Worm (Caenorhabditis elegans) whole organism, late embryonic: ENCODE results near the gene C29F9.9.
"Not testable (repeated sequence)": the region's sequence is repeated elsewhere in the genome, so short reads cannot be mapped to it uniquely, and the experiment has no call there.

Experiments
- F13H6.1 ChIP-seq: sonication (generic microtip); optimal IDR thresholded peaks from 2 replicates; lab custom pipeline; 2016; ENCODE audit warnings: missing genetic modification characterization, missing compliant biosample characterization
- K02D7.2 ChIP-seq: sonication (generic microtip); optimal IDR thresholded peaks from 2 replicates; lab custom pipeline; 2017; ENCODE audit warnings: mild to moderate bottlenecking, missing genetic modification characterization, missing compliant biosample characterization
- K09A11.1 ChIP-seq: sonication (generic microtip); optimal IDR thresholded peaks from 2 replicates; lab custom pipeline; 2017; ENCODE audit warnings: antibody characterized with exemption, mild to moderate bottlenecking, missing genetic modification characterization, missing compliant biosample characterization; ENCODE audit not compliant: insufficient read depth
- T23F11.4 ChIP-seq: fragments of 200-800 bp; sonication (Bioruptor generic); optimal IDR thresholded peaks from 2 replicates; lab custom pipeline; 2018; ENCODE audit warnings: mild to moderate bottlenecking, missing genetic modification characterization, missing compliant biosample characterization
- ahr-1 ChIP-seq: sonication (generic microtip); optimal IDR thresholded peaks from 2 replicates; lab custom pipeline; 2016; ENCODE audit warnings: missing genetic modification characterization, missing compliant biosample characterization
- ama-1 ChIP-seq: fragments of 150-350 bp; optimal IDR thresholded peaks from 2 replicates; lab custom pipeline; 2014
- ceh-2 ChIP-seq: sonication (generic microtip); optimal IDR thresholded peaks from 2 replicates; lab custom pipeline; 2016; ENCODE audit warnings: missing genotype, missing genetic modification characterization, missing compliant biosample characterization
- ceh-22 ChIP-seq: sonication (generic microtip); optimal IDR thresholded peaks from 2 replicates; lab custom pipeline; 2017; ENCODE audit warnings: missing biosample characterization, missing genetic modification characterization
- ceh-30 ChIP-seq: fragments of 150-350 bp; optimal IDR thresholded peaks from 2 replicates; lab custom pipeline; 2014; ENCODE audit warnings: missing biosample characterization, missing genetic modification characterization
- ceh-34 ChIP-seq: sonication (generic microtip); optimal IDR thresholded peaks from 2 replicates; lab custom pipeline; 2016; ENCODE audit warnings: mild to moderate bottlenecking, missing genetic modification characterization, missing compliant biosample characterization
- che-1 ChIP-seq: sonication (generic microtip); optimal IDR thresholded peaks from 2 replicates; lab custom pipeline; 2016; ENCODE audit warnings: mild to moderate bottlenecking, missing genetic modification characterization, missing compliant biosample characterization
- dmd-4 ChIP-seq: sonication (generic microtip); optimal IDR thresholded peaks from 2 replicates; lab custom pipeline; 2016; ENCODE audit warnings: borderline replicate concordance, missing genetic modification characterization, missing compliant biosample characterization
- dve-1 ChIP-seq: sonication (generic microtip); optimal IDR thresholded peaks from 2 replicates; lab custom pipeline; 2017; ENCODE audit warnings: antibody characterized with exemption, mild to moderate bottlenecking, missing genetic modification characterization, missing compliant biosample characterization
- elt-2 ChIP-seq: sonication (generic microtip); optimal IDR thresholded peaks from 2 replicates; lab custom pipeline; 2016; ENCODE audit warnings: missing genetic modification reagents, missing genetic modification characterization, missing compliant biosample characterization
- fkh-10 ChIP-seq: fragments of 150-350 bp; optimal IDR thresholded peaks from 2 replicates; lab custom pipeline; 2014; ENCODE audit warnings: missing biosample characterization, missing genetic modification reagents, missing genetic modification characterization
- gmeb-2 ChIP-seq: sonication (generic microtip); optimal IDR thresholded peaks from 2 replicates; lab custom pipeline; 2016; ENCODE audit warnings: missing genetic modification characterization, inconsistent platforms, missing compliant biosample characterization
- hlh-13 ChIP-seq: fragments of 200-800 bp; sonication (Bioruptor generic); optimal IDR thresholded peaks from 2 replicates; lab custom pipeline; 2018; ENCODE audit warnings: mild to moderate bottlenecking, missing genetic modification characterization, missing compliant biosample characterization
- hlh-15 ChIP-seq: sonication (generic microtip); optimal IDR thresholded peaks from 2 replicates; lab custom pipeline; 2016; ENCODE audit warnings: missing genetic modification characterization, missing compliant biosample characterization
- hlh-8 ChIP-seq: sonication (generic microtip); optimal IDR thresholded peaks from 2 replicates; lab custom pipeline; 2016; ENCODE audit warnings: missing genotype, missing genetic modification characterization, missing compliant biosample characterization
- lin-11 ChIP-seq: fragments of 200-800 bp; sonication (Bioruptor generic); optimal IDR thresholded peaks from 2 replicates; lab custom pipeline; 2018; ENCODE audit warnings: mild to moderate bottlenecking, missing genetic modification characterization, missing compliant biosample characterization
- nfya-1 ChIP-seq: sonication (generic microtip); optimal IDR thresholded peaks from 2 replicates; lab custom pipeline; 2017; ENCODE audit warnings: missing genetic modification characterization, mild to moderate bottlenecking, missing compliant biosample characterization, antibody characterized with exemption, moderate library complexity
- nhr-11 ChIP-seq: fragments of 150-350 bp; optimal IDR thresholded peaks from 2 replicates; lab custom pipeline; 2014; ENCODE audit warnings: missing biosample characterization, missing genetic modification characterization
- pat-9 ChIP-seq: fragments of 200-800 bp; sonication (Bioruptor generic); optimal IDR thresholded peaks from 2 replicates; lab custom pipeline; 2018; ENCODE audit warnings: mild to moderate bottlenecking, missing genetic modification characterization, moderate library complexity, missing compliant biosample characterization
- pax-1 ChIP-seq: fragments of 150-350 bp; optimal IDR thresholded peaks from 2 replicates; lab custom pipeline; 2014; ENCODE audit warnings: missing biosample characterization, missing genetic modification characterization
- pha-2 ChIP-seq: sonication (generic microtip); optimal IDR thresholded peaks from 2 replicates; lab custom pipeline; 2017; ENCODE audit warnings: mild to moderate bottlenecking, missing genetic modification characterization, missing compliant biosample characterization
- ref-2 ChIP-seq: sonication (generic microtip); optimal IDR thresholded peaks from 2 replicates; lab custom pipeline; 2016; ENCODE audit warnings: missing genetic modification characterization, missing compliant biosample characterization
- rnt-1 ChIP-seq: sonication (generic microtip); optimal IDR thresholded peaks from 2 replicates; lab custom pipeline; 2016; ENCODE audit warnings: missing genetic modification characterization, missing compliant biosample characterization
- syd-9 ChIP-seq: sonication (generic microtip); optimal IDR thresholded peaks from 2 replicates; lab custom pipeline; 2016; ENCODE audit warnings: mild to moderate bottlenecking, missing genetic modification characterization, moderate library complexity, missing compliant biosample characterization
- tbx-2 ChIP-seq: sonication (generic microtip); optimal IDR thresholded peaks from 2 replicates; lab custom pipeline; 2016; ENCODE audit warnings: missing genetic modification characterization, missing compliant biosample characterization
- tbx-7 ChIP-seq: sonication (generic microtip); optimal IDR thresholded peaks from 2 replicates; lab custom pipeline; 2016; ENCODE audit warnings: missing genotype, missing genetic modification characterization, missing compliant biosample characterization
- ttx-3 ChIP-seq: sonication (generic microtip); optimal IDR thresholded peaks from 2 replicates; lab custom pipeline; 2016; ENCODE audit warnings: missing genetic modification reagents, missing genetic modification characterization, missing compliant biosample characterization
- unc-86 ChIP-seq: sonication (generic microtip); optimal IDR thresholded peaks from 2 replicates; lab custom pipeline; 2016; ENCODE audit warnings: missing genetic modification characterization, missing compliant biosample characterization
- zip-5 ChIP-seq: sonication (generic microtip); optimal IDR thresholded peaks from 2 replicates; lab custom pipeline; 2016; ENCODE audit warnings: missing genetic modification characterization, missing compliant biosample characterization

C29F9.9 gene

DNA sequence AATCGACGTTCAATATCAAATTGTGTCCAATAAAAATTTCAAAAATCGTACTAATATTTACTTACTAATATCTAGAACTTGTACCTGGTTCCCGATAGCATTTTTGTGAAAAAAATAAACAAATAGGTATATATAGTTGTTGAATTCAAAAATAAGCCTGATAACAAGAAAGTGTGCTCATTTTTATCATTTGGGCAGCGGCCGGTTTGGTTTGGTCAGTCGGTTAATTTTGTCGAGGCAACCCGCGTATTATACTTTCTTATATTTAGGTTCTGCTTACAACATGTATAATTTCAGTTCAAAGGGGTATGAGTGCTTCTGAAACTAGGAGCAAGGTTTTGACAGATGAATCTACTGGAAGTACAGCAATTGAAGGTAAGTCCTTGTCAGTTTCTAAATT is 31.9 kb upstream of the C29F9.9 start, which contains the start of the genes nhr-280 and C29F9.2:
nhr-280 (minus strand) TSS at position 101 of the 400 bp plus-strand sequence.
C29F9.2 (plus strand) TSS at position 298 of the 400 bp plus-strand sequence.
- no peak for TF ChIP-seq zip-5
- TF ChIP-seq pha-2 (tag; lab: Kevin White, UChicago) = no peak
- TF ChIP-seq gmeb-2 = no peak
- TF ChIP-seq nfya-1 = no peak
- no peak for TF ChIP-seq T23F11.4 (GFP tag; lab: Kevin White, UChicago)
- no peak for TF ChIP-seq ceh-30 (tag; lab: Kevin White, UChicago)
- TF ChIP-seq ceh-22 (tag; lab: Kevin White, UChicago) = no peak
- TF ChIP-seq nhr-11 (tag; lab: Kevin White, UChicago) = no peak
- no peak for TF ChIP-seq tbx-2 (tag; lab: Kevin White, UChicago)
- no peak for TF ChIP-seq ref-2 (tag; lab: Kevin White, UChicago)
- TF ChIP-seq unc-86 = no peak

DNA sequence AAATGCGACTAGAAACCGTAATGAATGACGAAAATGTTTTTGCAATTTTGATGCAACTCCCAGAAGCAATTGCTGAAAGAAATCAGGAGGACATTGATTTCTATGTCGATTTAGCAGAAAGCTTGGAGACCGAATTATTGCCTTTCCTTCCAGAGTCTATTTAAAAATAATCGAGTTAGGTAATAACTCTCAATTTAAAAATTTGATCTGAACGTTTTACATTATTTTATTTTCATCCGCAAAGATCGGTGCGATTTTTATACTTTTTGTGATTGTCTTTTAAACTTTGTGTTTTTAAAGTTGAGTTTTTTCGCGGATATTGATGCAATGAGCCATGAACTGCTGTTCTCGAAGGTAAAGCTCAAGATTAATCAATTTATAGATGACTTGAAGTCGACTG is 25.8 kb upstream of the C29F9.9 start, which contains the start of gene pals-23:
pals-23 (plus strand) TSS at position 301 of the 400 bp plus-strand sequence.
- TF ChIP-seq tbx-7 (tag; lab: Kevin White, UChicago) = no peak
- TF ChIP-seq dve-1 (tag; lab: Kevin White, UChicago) = no peak
- TF ChIP-seq hlh-13 = no peak
- TF ChIP-seq ceh-30 (tag; lab: Kevin White, UChicago) = no peak
- no peak for TF ChIP-seq elt-2 (tag; lab: Kevin White, UChicago)
- no peak for TF ChIP-seq hlh-8 (tag; lab: Kevin White, UChicago)
- no peak for TF ChIP-seq K02D7.2 (tag; lab: Kevin White, UChicago)

ce11 chrIII:121983-122449 is 23.3 kb upstream of the C29F9.9 start, which contains the start of gene C29F9.12:
Gene C29F9.12, minus strand, starts transcription at chrIII:122033.
- not testable (repeated sequence) for TF ChIP-seq ref-2, lin-11, syd-9 (tag; lab: Kevin White, UChicago)

- TF ChIP-seq dmd-4 (tag; lab: Kevin White, UChicago) (no peak), che-1 (tag; lab: Kevin White, UChicago) (no peak)
- TF ChIP-seq, all 69 proteins: peak for 0
Observed at ce11 chrIII:120199-120598, 21.5 kb upstream of the C29F9.9 start, which contains the start of gene pals-24. Gene pals-24, plus strand, starts transcription at chrIII:120435.

- TF ChIP-seq K02D7.2 (tag; lab: Kevin White, UChicago) (no peak), ahr-1 (tag; lab: Kevin White, UChicago) (no peak), lin-11 (tag; lab: Kevin White, UChicago) (no peak), fkh-10 (no peak), ceh-30 (tag; lab: Kevin White, UChicago) (no peak)
Observed at ce11 chrIII:117857-118256, 19.1 kb upstream of the C29F9.9 start.

DNA sequence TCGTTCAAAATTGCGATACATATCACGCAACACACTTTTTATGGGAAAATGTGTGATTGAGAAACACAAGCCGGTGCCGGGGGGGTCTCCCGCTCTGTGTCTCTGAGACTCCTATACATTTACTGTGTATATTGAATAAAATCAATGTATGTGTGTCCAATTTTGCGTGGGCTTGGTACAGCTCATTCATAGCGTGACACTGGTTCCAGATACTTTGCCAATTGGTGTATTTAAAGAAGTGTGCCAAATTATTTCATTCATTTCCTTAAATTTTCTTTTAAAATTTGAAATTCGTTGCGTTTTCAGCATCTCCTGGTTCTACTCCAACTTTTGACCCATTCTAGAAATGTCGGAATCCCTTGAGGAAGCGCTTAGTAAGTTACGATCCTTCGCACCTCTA is 18.5 kb upstream of the C29F9.9 start, which contains the start of gene C29F9.5:
C29F9.5 (plus strand) TSS at position 301 of the 400 bp plus-strand sequence.
- TF ChIP-seq ceh-2 (no peak), ama-1 (lab: Kevin White, UChicago) (no peak), ttx-3 (tag; lab: Kevin White, UChicago) (no peak), K09A11.1 (tag; lab: Kevin White, UChicago) (no peak), tbx-2 (tag; lab: Kevin White, UChicago) (no peak), ceh-34 (tag; lab: Kevin White, UChicago) (no peak), hlh-13 (no peak), rnt-1 (tag; lab: Kevin White, UChicago) (no peak), pat-9 (tag; lab: Kevin White, UChicago) (no peak), pax-1 (tag; lab: Kevin White, UChicago) (no peak), F13H6.1 (tag; lab: Kevin White, UChicago) (no peak), hlh-15 (tag; lab: Kevin White, UChicago) (no peak)
- TF ChIP-seq, all 69 proteins: peak for 0
